Worm (Caenorhabditis elegans) whole organism, L1 larva: ENCODE data around the gene Y82E9BR.3.

Experiments
- C16A3.4 ChIP-seq: fragments of 150-350 bp; optimal IDR thresholded peaks from 2 replicates; lab custom pipeline; 2014; ENCODE audit warnings: missing biosample characterization, missing genetic modification characterization
- F16B12.6 ChIP-seq: fragments of 150-350 bp; optimal IDR thresholded peaks from 2 replicates; lab custom pipeline; 2014; ENCODE audit warnings: missing biosample characterization, missing genetic modification characterization
- aha-1 ChIP-seq: fragments of 150-350 bp; optimal IDR thresholded peaks from 2 replicates; lab custom pipeline; 2014; ENCODE audit warnings: missing biosample characterization, missing genetic modification characterization
- alr-1 ChIP-seq: fragments of 200-800 bp; sonication (Bioruptor generic); optimal IDR thresholded peaks from 2 replicates; lab custom pipeline; 2018; ENCODE audit warnings: borderline replicate concordance, mild to moderate bottlenecking, missing genetic modification characterization, missing compliant biosample characterization
- aly-2 ChIP-seq: fragments of 150-350 bp; optimal IDR thresholded peaks from 2 replicates; lab custom pipeline; 2014; ENCODE audit warnings: missing biosample characterization, missing genetic modification characterization
- ama-1 ChIP-seq: fragments of 150-350 bp; optimal IDR thresholded peaks from 2 replicates; lab custom pipeline; 2014
- blmp-1 ChIP-seq: fragments of 150-350 bp; optimal IDR thresholded peaks from 2 replicates; lab custom pipeline; 2014; ENCODE audit warnings: missing biosample characterization, missing genetic modification characterization
- ceh-82 ChIP-seq, 3 experiments: fragments of 150-350 bp in 1 of 3; sonication (generic microtip) in 2 of 3; optimal IDR thresholded peaks; 2 replicates each; lab custom pipeline; 2014 to 2017; ENCODE audit warnings: missing biosample characterization in 3 of 3, missing genetic modification characterization in 3 of 3
- ceh-88 ChIP-seq: fragments of 200-800 bp; sonication (Bioruptor generic); IDR thresholded peaks from 2 replicates; pipeline ENCODE4 v1.3.6; 2022; ENCODE audit warnings: missing genetic modification characterization, missing compliant biosample characterization
- dpl-1 ChIP-seq, 3 experiments: fragments of 150-350 bp in 2 of 3; sonication (generic microtip) in 1 of 3; optimal IDR thresholded peaks; 2 replicates each; lab custom pipeline; 2014 to 2017; ENCODE audit warnings: missing biosample characterization in 3 of 3, missing genetic modification characterization in 3 of 3, missing genetic modification reagents in 3 of 3
- dsc-1 ChIP-seq: sonication (generic microtip); optimal IDR thresholded peaks from 2 replicates; lab custom pipeline; 2016; ENCODE audit warnings: mild to moderate bottlenecking, missing genetic modification characterization, missing compliant biosample characterization
- egl-13 ChIP-seq: sonication (generic microtip); optimal IDR thresholded peaks from 2 replicates; lab custom pipeline; 2016; ENCODE audit warnings: missing genotype, missing genetic modification reagents, missing genetic modification characterization, missing compliant biosample characterization
- egl-27 ChIP-seq, 2 experiments: fragments of 150-350 bp in 1 of 2; sonication (generic microtip); optimal IDR thresholded peaks; 3 replicates each; lab custom pipeline; 2017 to 2018; ENCODE audit warnings: missing biosample characterization in 2 of 2, missing genetic modification characterization in 2 of 2, missing genetic modification reagents in 2 of 2
- elt-2 ChIP-seq: sonication (generic microtip); optimal IDR thresholded peaks from 2 replicates; lab custom pipeline; 2016; ENCODE audit warnings: missing genetic modification characterization, mild to moderate bottlenecking, inconsistent platforms, missing compliant biosample characterization, missing genetic modification reagents
- elt-3 ChIP-seq, 6 experiments: fragments of 150-350 bp in 1 of 6; sonication (generic microtip); optimal IDR thresholded peaks; 2 replicates each; lab custom pipeline; 2017 to 2018; ENCODE audit warnings: missing biosample characterization in 6 of 6, missing genetic modification characterization in 6 of 6, inconsistent platforms in 1 of 6
- fkh-4 ChIP-seq: sonication (generic microtip); optimal IDR thresholded peaks from 2 replicates; lab custom pipeline; 2016; ENCODE audit warnings: missing compliant biosample characterization, missing genetic modification characterization, borderline replicate concordance
- fkh-8 ChIP-seq: sonication (generic microtip); optimal IDR thresholded peaks from 2 replicates; lab custom pipeline; 2016; ENCODE audit warnings: mild to moderate bottlenecking, missing genetic modification characterization, missing compliant biosample characterization
- grh-1 ChIP-seq: fragments of 200-800 bp; sonication (Bioruptor generic); IDR thresholded peaks from 2 replicates; pipeline ENCODE4 v1.3.6; 2022; ENCODE audit warnings: missing genetic modification reagents, missing genetic modification characterization, missing compliant biosample characterization
- hlh-17 ChIP-seq: fragments of 200-800 bp; sonication (Bioruptor generic); optimal IDR thresholded peaks from 2 replicates; lab custom pipeline; 2018; ENCODE audit warnings: missing genetic modification characterization, mild to moderate bottlenecking, missing compliant biosample characterization, moderate library complexity, borderline replicate concordance
- hpl-2 ChIP-seq: fragments of 150-350 bp; optimal IDR thresholded peaks from 2 replicates; lab custom pipeline; 2014; ENCODE audit warnings: missing biosample characterization, missing genetic modification reagents, missing genetic modification characterization
- isw-1 ChIP-seq: fragments of 200-800 bp; sonication (Bioruptor generic); IDR thresholded peaks from 2 replicates; pipeline ENCODE4 v1.3.6; 2022; ENCODE audit warnings: missing genetic modification characterization, missing compliant biosample characterization
- jun-1 ChIP-seq: fragments of 150-350 bp; optimal IDR thresholded peaks from 2 replicates; lab custom pipeline; 2014; ENCODE audit warnings: missing biosample characterization, missing genetic modification reagents, missing genetic modification characterization
- lin-13 ChIP-seq: fragments of 150-350 bp; optimal IDR thresholded peaks from 2 replicates; lab custom pipeline; 2014; ENCODE audit warnings: missing biosample characterization, missing genetic modification reagents, missing genetic modification characterization
- lin-15B ChIP-seq: fragments of 150-350 bp; sonication (generic microtip); optimal IDR thresholded peaks from 3 replicates; lab custom pipeline; 2014; ENCODE audit warnings: missing biosample characterization, missing genetic modification characterization
- lin-39 ChIP-seq: fragments of 150-350 bp; optimal IDR thresholded peaks from 2 replicates; lab custom pipeline; 2014; ENCODE audit warnings: missing biosample characterization, missing genetic modification reagents, missing genetic modification characterization
- lir-3 ChIP-seq: sonication (generic microtip); optimal IDR thresholded peaks from 2 replicates; lab custom pipeline; 2016; ENCODE audit warnings: mild to moderate bottlenecking, missing genetic modification characterization, moderate library complexity, missing compliant biosample characterization; ENCODE audit not compliant: poor library complexity
- lsy-2 ChIP-seq, 2 experiments: fragments of 150-350 bp; optimal IDR thresholded peaks; 2 replicates each; lab custom pipeline; 2014; ENCODE audit warnings: missing biosample characterization in 2 of 2, missing genetic modification characterization in 2 of 2
- mab-9 ChIP-seq: fragments of 200-800 bp; sonication (Bioruptor generic); IDR thresholded peaks from 2 replicates; pipeline ENCODE4 v1.3.6; 2022; ENCODE audit warnings: missing genetic modification reagents, missing genetic modification characterization, missing compliant biosample characterization
- nhr-12 ChIP-seq: sonication (generic microtip); optimal IDR thresholded peaks from 2 replicates; lab custom pipeline; 2017; ENCODE audit warnings: missing biosample characterization, missing genetic modification characterization
- nhr-237 ChIP-seq: fragments of 150-350 bp; optimal IDR thresholded peaks from 2 replicates; lab custom pipeline; 2014; ENCODE audit warnings: missing biosample characterization, missing genetic modification characterization
- nhr-47 ChIP-seq: sonication (generic microtip); optimal IDR thresholded peaks from 2 replicates; lab custom pipeline; 2016; ENCODE audit warnings: mild to moderate bottlenecking, missing genetic modification characterization, moderate library complexity, missing compliant biosample characterization
- pqm-1 ChIP-seq: sonication (generic microtip); optimal IDR thresholded peaks from 3 replicates; lab custom pipeline; 2017; ENCODE audit warnings: missing biosample characterization, missing genetic modification characterization
- rnt-1 ChIP-seq: sonication (generic microtip); optimal IDR thresholded peaks from 2 replicates; lab custom pipeline; 2016; ENCODE audit warnings: mild to moderate bottlenecking, missing genetic modification characterization, moderate library complexity, missing compliant biosample characterization
- skn-1 ChIP-seq: fragments of 150-350 bp; optimal IDR thresholded peaks from 2 replicates; lab custom pipeline; 2014; ENCODE audit warnings: missing biosample characterization, missing genetic modification characterization
- snpc-4 ChIP-seq: fragments of 150-350 bp; optimal IDR thresholded peaks from 2 replicates; lab custom pipeline; 2014; ENCODE audit warnings: missing biosample characterization, missing genetic modification characterization
- unc-30 ChIP-seq: sonication (generic microtip); optimal IDR thresholded peaks from 2 replicates; lab custom pipeline; 2017; ENCODE audit warnings: missing biosample characterization, missing genetic modification characterization
- unc-86 ChIP-seq: sonication (generic microtip); optimal IDR thresholded peaks from 2 replicates; lab custom pipeline; 2016; ENCODE audit warnings: missing genetic modification characterization, missing compliant biosample characterization
- unc-98 ChIP-seq: fragments of 200-800 bp; sonication (Bioruptor generic); IDR thresholded peaks from 2 replicates; pipeline ENCODE4 v1.3.6; 2022; ENCODE audit warnings: missing genetic modification characterization, missing compliant biosample characterization
- xbp-1 ChIP-seq: sonication (generic microtip); optimal IDR thresholded peaks from 2 replicates; lab custom pipeline; 2016; ENCODE audit warnings: missing genetic modification characterization, missing compliant biosample characterization
- zip-4 ChIP-seq: fragments of 200-800 bp; sonication (Bioruptor generic); optimal IDR thresholded peaks from 2 replicates; lab custom pipeline; 2018; ENCODE audit warnings: mild to moderate bottlenecking, missing genetic modification characterization, moderate library complexity, missing compliant biosample characterization

The Y82E9BR.3 gene

ce11 chrIII:1409139-1409538 is 9.9 kb upstream of the Y82E9BR.3 start, which contains the start of gene Y82E9BR.22:
Gene Y82E9BR.22, minus strand, starts transcription at chrIII:1409239.
- TF ChIP-seq unc-98 (GFP tag; lab: Robert Waterston, UW) = no peak
- TF ChIP-seq lsy-2 (tag; optimal IDR thresholded peaks at IDR 0.05; lab: Kevin White, UChicago) = no peak
- TF ChIP-seq C16A3.4 = no peak
- no peak for TF ChIP-seq dsc-1
- no peak for TF ChIP-seq blmp-1 (tag; lab: Kevin White, UChicago)
- no peak for TF ChIP-seq ceh-88
- no peak for TF ChIP-seq nhr-47 (tag; lab: Kevin White, UChicago)
- no peak for TF ChIP-seq alr-1
- no peak for TF ChIP-seq pqm-1
- TF ChIP-seq egl-27 (tag; optimal IDR thresholded peaks at IDR 0.05; lab: Kevin White, UChicago) = no peak
- no peak for TF ChIP-seq fkh-8 (tag; lab: Kevin White, UChicago)
- TF ChIP-seq lin-39 (tag; lab: Kevin White, UChicago) = no peak
- no peak for TF ChIP-seq jun-1 (tag; lab: Kevin White, UChicago)
- no peak for TF ChIP-seq ceh-82 (tag; optimal IDR thresholded peaks at IDR 0.05; lab: Kevin White, UChicago)
- TF ChIP-seq unc-86 (tag; lab: Kevin White, UChicago) = no peak
- TF ChIP-seq lin-15B = no peak
- TF ChIP-seq elt-3 (tag; optimal IDR thresholded peaks at IDR 0.05; lab: Kevin White, UChicago) = no peak
- TF ChIP-seq snpc-4 = no peak
- no peak for TF ChIP-seq lin-13

- TF ChIP-seq rnt-1 (tag; lab: Kevin White, UChicago) (no peak), egl-13 (tag; lab: Kevin White, UChicago) (no peak), lir-3 (tag; lab: Kevin White, UChicago) (no peak), aha-1 (no peak), F16B12.6 (no peak), nhr-237 (tag; lab: Kevin White, UChicago) (no peak), nhr-12 (no peak), fkh-8 (tag; lab: Kevin White, UChicago) (no peak), xbp-1 (no peak), elt-2 (tag; lab: Kevin White, UChicago) (no peak), hlh-17 (GFP tag; lab: Kevin White, UChicago) (no peak), lin-13 (no peak), mab-9 (no peak), elt-3 (tag; optimal IDR thresholded peaks at IDR 0.05; lab: Kevin White, UChicago) (no peak), egl-27 (tag; optimal IDR thresholded peaks at IDR 0.05; lab: Kevin White, UChicago) (no peak), dsc-1 (no peak)
- TF ChIP-seq, all 84 proteins: peak for 0
Measured at ce11 chrIII:1413125-1413837, 5.7 kb upstream of the Y82E9BR.3 start.

ce11 chrIII:1413890-1414613 is 4.9 kb upstream of the Y82E9BR.3 start, which contains the start of gene Y82E9BR.14:
Gene Y82E9BR.14, minus strand, starts transcription at chrIII:1414116.
- TF ChIP-seq ama-1 = no peak
- no peak for TF ChIP-seq fkh-4 (tag; lab: Kevin White, UChicago)
- no peak for TF ChIP-seq skn-1
- no peak for TF ChIP-seq grh-1 (GFP tag; lab: Robert Waterston, UW)
- no peak for TF ChIP-seq isw-1 (GFP tag; lab: Robert Waterston, UW)
- TF ChIP-seq hpl-2 (GFP tag; lab: Kevin White, UChicago) = no peak
- TF ChIP-seq elt-2 (tag; lab: Kevin White, UChicago) = no peak
- TF ChIP-seq lin-15B = no peak
- TF ChIP-seq aly-2 = no peak
- TF ChIP-seq zip-4 (GFP tag; lab: Kevin White, UChicago) = no peak
- no peak for TF ChIP-seq unc-86 (tag; lab: Kevin White, UChicago)
- TF ChIP-seq rnt-1 (tag; lab: Kevin White, UChicago) = no peak
- no peak for TF ChIP-seq dpl-1 (GFP tag; optimal IDR thresholded peaks at IDR 0.05; lab: Kevin White, UChicago)
- TF ChIP-seq jun-1 (tag; lab: Kevin White, UChicago) = no peak
- TF ChIP-seq unc-30 (tag; lab: Kevin White, UChicago) = no peak
- TF ChIP-seq, all 84 proteins: peak for 0
